Worm (Caenorhabditis elegans): Measurements from ENCODE around the gene F46B6.6.

- TF ChIP-seq nhr-11 (tag; optimal IDR thresholded peaks at IDR 0.05) = no peak
- TF ChIP-seq pqm-1 (tag; optimal IDR thresholded peaks at IDR 0.05) = no peak
- no peak for TF ChIP-seq C38D4.7 (GFP tag; optimal IDR thresholded peaks at IDR 0.05)
- no peak for TF ChIP-seq pat-9 (tag; optimal IDR thresholded peaks at IDR 0.05)
- TF ChIP-seq ama-1 (optimal IDR thresholded peaks at IDR 0.05) = no peak
- TF ChIP-seq sdc-2 (tag; optimal IDR thresholded peaks at IDR 0.05) = no peak
- TF ChIP-seq ceh-14 (tag; optimal IDR thresholded peaks at IDR 0.05) = no peak
- TF ChIP-seq ets-4 (tag; optimal IDR thresholded peaks at IDR 0.05) = no peak
- no peak for TF ChIP-seq nhr-232 (tag; optimal IDR thresholded peaks at IDR 0.05)
- TF ChIP-seq ceh-6 (GFP tag; optimal IDR thresholded peaks at IDR 0.05) = no peak
- no peak for TF ChIP-seq che-1 (tag; optimal IDR thresholded peaks at IDR 0.05)
- no peak for TF ChIP-seq nfya-1 (tag; optimal IDR thresholded peaks at IDR 0.05)
Observed at ce11 chrV:9752918-9753317, 33.8 kb downstream of the F46B6.6 start, which contains the start of gene F58E6.6.

Measured in whole organism, late embryonic.